Worm (Caenorhabditis elegans): Measurements from ENCODE around the gene srj-49.

- TF ChIP-seq flt-1 (GFP tag; IDR thresholded peaks at IDR 0.05) (no peak), aly-1 (tag; optimal IDR thresholded peaks at IDR 0.05) (no peak), tbx-37 (GFP tag; conservative IDR thresholded peaks at IDR 0.05) (no peak)
Measured at ce11 chrV:2826815-2827214, 21.3 kb downstream of the srj-49 start, which contains the start of gene T03D3.5.
